Worm (Caenorhabditis elegans) whole organism, L2 larva: ENCODE results near the gene haf-8.

Experiments used
- C34F6.9 ChIP-seq: fragments of 150-350 bp; optimal IDR thresholded peaks from 2 replicates; lab custom pipeline; 2014; ENCODE audit warnings: missing biosample characterization, missing genetic modification characterization
- F13H6.1 ChIP-seq: sonication (generic microtip); optimal IDR thresholded peaks from 2 replicates; lab custom pipeline; 2016; ENCODE audit warnings: missing genetic modification characterization, missing compliant biosample characterization
- alr-1 ChIP-seq: fragments of 150-350 bp; optimal IDR thresholded peaks from 2 replicates; lab custom pipeline; 2014; ENCODE audit warnings: missing biosample characterization, missing genetic modification characterization
- aly-2 ChIP-seq: fragments of 150-350 bp; optimal IDR thresholded peaks from 2 replicates; lab custom pipeline; 2014; ENCODE audit warnings: missing biosample characterization, missing genetic modification characterization
- ama-1 ChIP-seq: fragments of 150-350 bp; optimal IDR thresholded peaks from 2 replicates; lab custom pipeline; 2018; ENCODE audit warnings: inconsistent platforms
- blmp-1 ChIP-seq: sonication (generic microtip); optimal IDR thresholded peaks from 2 replicates; lab custom pipeline; 2017; ENCODE audit warnings: missing genetic modification characterization, mild to moderate bottlenecking, missing compliant biosample characterization, antibody characterized with exemption, moderate library complexity; ENCODE audit not compliant: insufficient read depth
- ceh-16 ChIP-seq: fragments of 150-350 bp; optimal IDR thresholded peaks from 2 replicates; lab custom pipeline; 2014; ENCODE audit warnings: missing biosample characterization, missing genetic modification characterization
- crh-2 ChIP-seq: sonication (generic microtip); optimal IDR thresholded peaks from 2 replicates; lab custom pipeline; 2017; ENCODE audit warnings: missing biosample characterization, missing genetic modification characterization
- egl-27 ChIP-seq: sonication (generic microtip); optimal IDR thresholded peaks from 3 replicates; lab custom pipeline; 2017; ENCODE audit warnings: missing biosample characterization, missing genetic modification reagents, missing genetic modification characterization
- elt-1 ChIP-seq: fragments of 150-350 bp; optimal IDR thresholded peaks from 2 replicates; lab custom pipeline; 2014; ENCODE audit warnings: missing biosample characterization, missing genetic modification characterization
- elt-3 ChIP-seq: sonication (generic microtip); optimal IDR thresholded peaks from 2 replicates; lab custom pipeline; 2017; ENCODE audit warnings: missing biosample characterization, missing genetic modification characterization
- gmeb-1 ChIP-seq: fragments of 150-350 bp; optimal IDR thresholded peaks from 2 replicates; lab custom pipeline; 2014; ENCODE audit warnings: missing biosample characterization, missing genetic modification characterization
- lin-39 ChIP-seq: fragments of 150-350 bp; optimal IDR thresholded peaks from 2 replicates; lab custom pipeline; 2014; ENCODE audit warnings: missing biosample characterization, missing genetic modification reagents, missing genetic modification characterization
- lsy-2 ChIP-seq, 2 experiments: fragments of 150-350 bp in 1 of 2; sonication (generic microtip) in 1 of 2; optimal IDR thresholded peaks; 2 replicates each; lab custom pipeline; 2014 to 2017; ENCODE audit warnings: missing biosample characterization in 2 of 2, missing genetic modification characterization in 2 of 2
- nhr-11 ChIP-seq: fragments of 150-350 bp; optimal IDR thresholded peaks from 2 replicates; lab custom pipeline; 2014; ENCODE audit warnings: missing biosample characterization, missing genetic modification characterization
- nhr-129 ChIP-seq: fragments of 150-350 bp; optimal IDR thresholded peaks from 2 replicates; lab custom pipeline; 2014; ENCODE audit warnings: missing biosample characterization, missing genetic modification characterization
- nhr-21 ChIP-seq: fragments of 150-350 bp; optimal IDR thresholded peaks from 2 replicates; lab custom pipeline; 2014; ENCODE audit warnings: missing biosample characterization, missing genetic modification characterization
- nhr-23 ChIP-seq: fragments of 150-350 bp; optimal IDR thresholded peaks from 2 replicates; lab custom pipeline; 2014; ENCODE audit warnings: missing biosample characterization, missing genetic modification reagents, missing genetic modification characterization
- nhr-77 ChIP-seq: fragments of 150-350 bp; optimal IDR thresholded peaks from 2 replicates; lab custom pipeline; 2014; ENCODE audit warnings: missing biosample characterization, missing genetic modification characterization
- skn-1 ChIP-seq: sonication (generic microtip); optimal IDR thresholded peaks from 2 replicates; lab custom pipeline; 2017; ENCODE audit warnings: missing biosample characterization, missing genetic modification characterization
- sma-3 ChIP-seq: sonication (generic microtip); optimal IDR thresholded peaks from 2 replicates; lab custom pipeline; 2016; ENCODE audit warnings: missing genetic modification reagents, missing genetic modification characterization, missing compliant biosample characterization
- sma-9 ChIP-seq, 2 experiments: fragments of 150-350 bp in 1 of 2; sonication (generic microtip) in 1 of 2; optimal IDR thresholded peaks; 2 replicates each; lab custom pipeline; 2014 to 2016; ENCODE audit warnings: missing genetic modification characterization in 2 of 2, mild to moderate bottlenecking in 1 of 2, missing biosample characterization in 1 of 2, missing compliant biosample characterization in 1 of 2, missing genetic modification reagents in 1 of 2, moderate library complexity in 1 of 2
- unc-39 ChIP-seq: fragments of 150-350 bp; optimal IDR thresholded peaks from 2 replicates; lab custom pipeline; 2014; ENCODE audit warnings: missing biosample characterization, missing genetic modification characterization
- unc-55 ChIP-seq: fragments of 150-350 bp; sonication (generic microtip); optimal IDR thresholded peaks from 3 replicates; lab custom pipeline; 2014; ENCODE audit warnings: missing biosample characterization, missing genetic modification reagents, missing genetic modification characterization
- unc-62 ChIP-seq: fragments of 150-350 bp; optimal IDR thresholded peaks from 2 replicates; lab custom pipeline; 2014; ENCODE audit warnings: missing biosample characterization, missing genetic modification reagents, missing genetic modification characterization

Gene haf-8

DNA sequence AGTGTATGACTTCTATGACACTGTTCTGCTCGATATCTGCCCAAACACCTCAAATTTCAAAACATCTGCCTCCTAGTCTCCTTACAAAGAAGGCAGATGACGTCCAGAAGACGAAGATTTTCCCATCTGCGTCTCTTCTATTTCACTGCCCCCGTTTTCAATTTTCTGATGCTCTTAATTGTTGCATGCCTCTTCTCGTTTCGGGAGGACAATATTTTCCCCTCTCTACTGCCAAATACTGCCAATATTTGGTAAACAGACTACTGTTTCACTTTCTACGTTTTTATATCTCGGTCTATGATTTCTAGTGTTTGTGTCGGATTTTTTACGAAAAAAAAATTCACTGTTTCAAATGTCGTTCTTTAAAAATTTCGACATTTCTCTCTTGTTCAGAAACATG, 38.4 kb downstream of the haf-8 start:
- peak; percentile 5 for TF ChIP-seq C34F6.9
- TF ChIP-seq nhr-129 (tag; lab: Kevin White, UChicago) = peak; percentile 35
- TF ChIP-seq unc-62 (GFP tag; lab: Kevin White, UChicago) = no peak
- TF ChIP-seq, all 48 proteins: peak for 2

DNA sequence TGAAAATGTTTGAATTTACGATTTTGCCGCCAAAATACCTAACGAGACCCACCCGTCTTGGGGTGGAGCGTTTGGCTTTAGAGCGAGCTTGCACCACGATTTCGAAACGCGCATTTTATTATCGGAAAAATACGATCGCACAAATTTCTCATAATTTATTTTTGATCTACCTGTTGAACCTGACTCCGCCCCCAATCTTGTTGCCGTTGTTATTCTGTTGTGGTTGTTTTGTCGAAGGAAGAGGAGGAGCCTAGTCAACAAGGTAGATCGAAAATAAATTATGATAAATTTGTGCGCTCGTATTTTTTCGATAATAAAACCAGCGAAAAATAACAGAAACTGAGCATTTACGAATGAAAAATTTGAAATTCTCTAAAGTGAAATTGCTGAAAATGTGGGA, 40.8 kb downstream of the haf-8 start:
- TF ChIP-seq ama-1 (lab: Kevin White, UChicago) (no peak), alr-1 (tag; lab: Kevin White, UChicago) (no peak), lin-39 (tag; lab: Kevin White, UChicago) (no peak), elt-1 (tag; lab: Kevin White, UChicago) (no peak)

DNA sequence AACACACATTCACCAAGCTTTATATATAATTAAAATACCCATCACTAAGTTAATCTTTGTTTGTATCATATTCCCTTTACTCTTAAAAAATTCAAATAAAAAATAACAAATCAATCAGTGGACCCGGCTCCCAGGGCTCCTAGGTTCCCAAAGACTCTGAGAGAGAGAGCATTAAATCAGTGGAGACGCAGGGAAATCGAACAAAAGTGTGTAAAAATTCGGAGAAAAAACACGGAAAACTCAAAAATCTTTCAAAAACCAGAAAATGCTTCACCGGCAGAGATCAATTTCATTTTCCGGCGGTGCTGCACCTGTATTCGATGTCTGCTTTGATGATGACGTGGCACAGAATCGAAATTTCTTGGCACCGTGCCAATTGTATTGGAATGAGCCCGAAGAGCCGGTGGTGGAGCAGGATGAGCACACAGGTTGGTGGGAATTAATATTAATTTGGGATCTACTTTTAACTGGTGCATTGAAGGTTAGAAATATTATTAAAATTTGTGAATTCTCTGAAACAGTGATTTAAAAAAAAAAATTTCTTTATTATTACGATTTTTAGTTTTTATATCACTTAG, 41.6 kb downstream of the haf-8 start, which contains the start of gene anoh-2:
anoh-2 (plus strand) TSS at position 255 of the 578 bp plus-strand sequence.
- TF ChIP-seq nhr-11 (no peak), skn-1 (tag; lab: Kevin White, UChicago) (no peak), aly-2 (tag; lab: Kevin White, UChicago) (no peak), nhr-77 (tag; lab: Kevin White, UChicago) (no peak), nhr-21 (no peak), unc-55 (GFP tag; lab: Kevin White, UChicago) (no peak), crh-2 (tag; lab: Kevin White, UChicago) (no peak), ceh-16 (tag; lab: Kevin White, UChicago) (no peak), gmeb-1 (tag; lab: Kevin White, UChicago) (no peak)
- TF ChIP-seq, all 48 proteins: peak for 0

DNA sequence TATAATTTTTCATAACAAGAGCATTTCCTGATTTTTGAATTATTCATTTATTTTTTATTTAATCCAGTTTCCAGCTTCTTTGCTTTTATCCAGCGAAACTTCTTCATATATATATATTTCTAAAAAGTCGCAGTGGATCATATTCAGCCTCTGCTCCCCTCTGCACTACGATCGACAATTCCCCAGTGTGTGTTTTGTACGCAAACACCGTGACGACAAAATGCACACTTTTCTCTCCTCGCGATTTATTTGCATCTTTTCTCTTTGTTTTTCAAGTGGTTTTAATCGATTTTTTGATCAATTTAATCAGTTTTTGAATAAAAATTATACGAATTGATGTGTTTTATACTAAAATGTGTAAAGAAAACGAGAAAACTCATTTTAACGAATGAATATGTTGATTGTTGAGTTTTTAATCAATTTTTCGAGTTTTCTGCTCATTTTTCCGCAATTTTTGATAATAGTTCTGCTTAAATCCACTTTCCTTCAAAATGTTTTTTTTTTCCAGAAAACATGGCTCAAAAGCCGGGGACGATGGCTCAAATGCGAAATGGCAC, 43.1 kb downstream of the haf-8 start, which contains the start of gene Y57G11C.33:
Y57G11C.33 (plus strand) TSS at position 507 of the 557 bp plus-strand sequence.
- TF ChIP-seq sma-9 (GFP tag; optimal IDR thresholded peaks at IDR 0.05; lab: Kevin White, UChicago) = no peak
- TF ChIP-seq sma-9 (tag; optimal IDR thresholded peaks at IDR 0.05; lab: Kevin White, UChicago) = no peak
- TF ChIP-seq C34F6.9 = peak; percentile 44
- TF ChIP-seq ama-1 (lab: Kevin White, UChicago) = no peak
- peak; percentile 37 for TF ChIP-seq gmeb-1 (tag; lab: Kevin White, UChicago)
- no peak for TF ChIP-seq ceh-16 (tag; lab: Kevin White, UChicago)
- TF ChIP-seq lsy-2 (tag; optimal IDR thresholded peaks at IDR 0.05; lab: Kevin White, UChicago) = peak; percentile 64 to 94
- TF ChIP-seq egl-27 (tag; lab: Kevin White, UChicago) = no peak
- TF ChIP-seq nhr-129 (tag; lab: Kevin White, UChicago) = peak; percentile 63
- TF ChIP-seq unc-55 (GFP tag; lab: Kevin White, UChicago) = peak; percentile 32

DNA sequence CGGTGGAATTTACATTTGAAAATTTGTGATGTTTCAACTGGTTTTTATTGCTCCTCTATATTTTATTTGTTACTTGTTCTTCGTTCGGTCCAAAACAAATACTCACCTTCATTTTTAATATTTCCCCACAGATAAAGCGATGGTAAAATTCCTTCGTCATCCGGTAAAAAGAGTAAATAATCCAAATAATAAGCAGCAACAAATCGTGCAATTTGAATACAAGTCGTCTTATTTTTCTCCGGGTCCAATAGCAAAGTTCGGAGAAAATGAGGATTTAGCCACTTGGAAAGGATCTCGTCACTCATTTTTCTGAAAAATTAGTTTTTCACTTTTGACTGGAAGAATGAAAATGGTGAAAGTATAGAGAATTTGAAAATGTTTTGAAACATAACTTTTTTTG, 46.7 kb downstream of the haf-8 start, which contains the start of gene talp-3:
talp-3 (minus strand) TSS at position 315 of the 400 bp plus-strand sequence.
- no peak for TF ChIP-seq nhr-129 (tag; lab: Kevin White, UChicago)
- no peak for TF ChIP-seq nhr-11
- no peak for TF ChIP-seq blmp-1 (tag; lab: Kevin White, UChicago)
- no peak for TF ChIP-seq ceh-16 (tag; lab: Kevin White, UChicago)
- TF ChIP-seq F13H6.1 (tag; lab: Kevin White, UChicago) = no peak
- TF ChIP-seq nhr-21 = no peak
- TF ChIP-seq skn-1 (tag; lab: Kevin White, UChicago) = no peak
- no peak for TF ChIP-seq elt-3 (tag; lab: Kevin White, UChicago)
- TF ChIP-seq gmeb-1 (tag; lab: Kevin White, UChicago) = no peak
- no peak for TF ChIP-seq nhr-23 (tag; lab: Kevin White, UChicago)
- TF ChIP-seq unc-39 (tag; lab: Kevin White, UChicago) = no peak
- TF ChIP-seq sma-3 = no peak
